Fruit fly (Drosophila melanogaster) whole organism, embryonic: ENCODE data around the gene Tango5.

Source experiments
- BEAF-32 ChIP-seq: fragments of 200-800 bp; sonication (Bioruptor generic); optimal IDR thresholded peaks from 3 replicates; lab custom pipeline; 2017; ENCODE audit warnings: missing biosample characterization, missing genetic modification characterization, mild to moderate bottlenecking, moderate library complexity, missing genetic modification reagents
- CG10431 ChIP-seq: fragments of 200-800 bp; sonication (Bioruptor generic); optimal IDR thresholded peaks from 3 replicates; lab custom pipeline; 2018; ENCODE audit warnings: missing biosample characterization, mild to moderate bottlenecking, missing genetic modification characterization
- CG11723 ChIP-seq: fragments of 200-800 bp; sonication (Bioruptor generic); optimal IDR thresholded peaks from 2 replicates; lab custom pipeline; 2017; ENCODE audit warnings: missing biosample characterization, mild to moderate bottlenecking, missing genetic modification characterization
- CG1233 ChIP-seq: fragments of 200-800 bp; sonication (Bioruptor generic); optimal IDR thresholded peaks from 4 replicates; lab custom pipeline; 2018; ENCODE audit warnings: missing biosample characterization, mild to moderate bottlenecking, missing genetic modification characterization
- CG13296 ChIP-seq: fragments of 200-800 bp; sonication (Bioruptor generic); optimal IDR thresholded peaks from 3 replicates; lab custom pipeline; 2018; ENCODE audit warnings: missing biosample characterization, mild to moderate bottlenecking, missing genetic modification characterization
- CG1647 ChIP-seq: fragments of 200-800 bp; sonication (Bioruptor generic); optimal IDR thresholded peaks from 3 replicates; lab custom pipeline; 2016; ENCODE audit warnings: missing biosample characterization, missing genetic modification characterization
- CG2116 ChIP-seq: fragments of 200-800 bp; sonication (Bioruptor generic); optimal IDR thresholded peaks from 3 replicates; lab custom pipeline; 2018; ENCODE audit warnings: missing biosample characterization, mild to moderate bottlenecking, missing genetic modification characterization
- CG3065 ChIP-seq: fragments of 200-800 bp; sonication (Bioruptor generic); optimal IDR thresholded peaks from 2 replicates; lab custom pipeline; 2016; ENCODE audit warnings: missing biosample characterization, missing genetic modification characterization
- CG34422 ChIP-seq: fragments of 200-800 bp; sonication (Bioruptor generic); IDR thresholded peaks from 3 replicates; pipeline ENCODE4 v1.3.6; 2022; ENCODE audit warnings: missing biosample characterization, missing genetic modification characterization
- CG4424 ChIP-seq: fragments of 200-800 bp; sonication (Bioruptor generic); optimal IDR thresholded peaks from 3 replicates; lab custom pipeline; 2016; ENCODE audit warnings: missing biosample characterization, missing genetic modification characterization
- CG5180 ChIP-seq: fragments of 200-800 bp; sonication (Bioruptor generic); optimal IDR thresholded peaks from 3 replicates; lab custom pipeline; 2017; ENCODE audit warnings: missing biosample characterization, missing genetic modification characterization, mild to moderate bottlenecking, moderate library complexity, missing genetic modification reagents
- CG6254 ChIP-seq: fragments of 200-800 bp; sonication (Bioruptor generic); optimal IDR thresholded peaks from 3 replicates; lab custom pipeline; 2017; ENCODE audit warnings: mild to moderate bottlenecking, missing biosample characterization, missing genetic modification reagents, missing genetic modification characterization
- CG6654 ChIP-seq: fragments of 200-800 bp; sonication (Bioruptor generic); optimal IDR thresholded peaks from 2 replicates; lab custom pipeline; 2017; ENCODE audit warnings: missing biosample characterization, mild to moderate bottlenecking, missing genetic modification characterization
- CG6689 ChIP-seq: fragments of 200-800 bp; sonication (Bioruptor generic); IDR thresholded peaks from 2 replicates; pipeline ENCODE4 v1.3.6; 2022; ENCODE audit warnings: missing biosample characterization, missing genetic modification characterization
- CG9727 ChIP-seq: fragments of 200-800 bp; sonication (Bioruptor generic); optimal IDR thresholded peaks from 3 replicates; lab custom pipeline; 2017; ENCODE audit warnings: missing biosample characterization, mild to moderate bottlenecking, missing genetic modification characterization
- Camta ChIP-seq: fragments of 200-800 bp; sonication (Bioruptor generic); optimal IDR thresholded peaks from 2 replicates; lab custom pipeline; 2016; ENCODE audit warnings: missing biosample characterization, missing genetic modification characterization
- Dref ChIP-seq: fragments of 200-800 bp; sonication (Bioruptor generic); IDR thresholded peaks from 2 replicates; pipeline ENCODE4 v1.3.6; 2022; ENCODE audit warnings: missing biosample characterization, missing genetic modification characterization
- E2f2 ChIP-seq: fragments of 200-800 bp; sonication (Bioruptor generic); IDR thresholded peaks from 2 replicates; pipeline ENCODE4 v1.3.6; 2022; ENCODE audit warnings: missing biosample characterization, missing genetic modification characterization
- ERR ChIP-seq: fragments of 200-800 bp; sonication (Bioruptor generic); optimal IDR thresholded peaks from 2 replicates; lab custom pipeline; 2016; ENCODE audit warnings: missing biosample characterization, missing genetic modification characterization
- Fer3 ChIP-seq: fragments of 200-800 bp; sonication (Bioruptor generic); optimal IDR thresholded peaks from 2 replicates; lab custom pipeline; 2018; ENCODE audit warnings: missing biosample characterization, mild to moderate bottlenecking, missing genetic modification characterization, moderate library complexity
- Gug ChIP-seq: fragments of 200-800 bp; sonication (Bioruptor generic); IDR thresholded peaks from 4 replicates; pipeline ENCODE4 v1.3.6; 2022; ENCODE audit warnings: missing biosample characterization, missing genetic modification characterization
- Med ChIP-seq: fragments of 200-800 bp; sonication (Bioruptor generic); peaks from one replicate; lab custom pipeline; 2016; ENCODE audit warnings: missing biosample characterization, missing genetic modification characterization, mild to moderate bottlenecking, inconsistent platforms, moderate library complexity
- NK7.1 ChIP-seq: fragments of 200-800 bp; sonication (Bioruptor generic); optimal IDR thresholded peaks from 3 replicates; lab custom pipeline; 2016; ENCODE audit warnings: missing biosample characterization, missing genetic modification characterization
- Neu2 ChIP-seq: fragments of 200-800 bp; sonication (Bioruptor generic); optimal IDR thresholded peaks from 3 replicates; lab custom pipeline; 2016; ENCODE audit warnings: missing biosample characterization, missing genetic modification characterization, borderline replicate concordance
- NfI ChIP-seq: fragments of 200-800 bp; sonication (Bioruptor generic); optimal IDR thresholded peaks from 3 replicates; lab custom pipeline; 2018; ENCODE audit warnings: missing biosample characterization, mild to moderate bottlenecking, missing genetic modification characterization, moderate library complexity
- Sox102F ChIP-seq: fragments of 200-800 bp; sonication (Bioruptor generic); optimal IDR thresholded peaks from 2 replicates; lab custom pipeline; 2018; ENCODE audit warnings: missing biosample characterization, mild to moderate bottlenecking, missing genetic modification characterization, moderate library complexity
- Sry-β ChIP-seq: fragments of 200-800 bp; sonication (Bioruptor generic); optimal IDR thresholded peaks from 2 replicates; lab custom pipeline; 2018; ENCODE audit warnings: missing biosample characterization, mild to moderate bottlenecking, missing genetic modification characterization, moderate library complexity
- ab ChIP-seq: fragments of 200-800 bp; sonication (Bioruptor generic); optimal IDR thresholded peaks from 2 replicates; lab custom pipeline; 2016; ENCODE audit warnings: missing biosample characterization, missing genetic modification characterization
- aop ChIP-seq: fragments of 200-800 bp; sonication (Bioruptor generic); IDR thresholded peaks from 2 replicates; pipeline ENCODE4 v1.3.6; 2022; ENCODE audit warnings: missing biosample characterization, missing genetic modification characterization
- ato ChIP-seq: fragments of 200-800 bp; sonication (Bioruptor generic); IDR thresholded peaks from 2 replicates; pipeline ENCODE4 v1.3.6; 2022; ENCODE audit warnings: missing biosample characterization, missing genetic modification characterization; ENCODE audit not compliant: partially characterized antibody
- bigmax ChIP-seq: fragments of 200-800 bp; sonication (Bioruptor generic); optimal IDR thresholded peaks from 2 replicates; lab custom pipeline; 2018; ENCODE audit warnings: missing biosample characterization, mild to moderate bottlenecking, missing genetic modification characterization
- croc ChIP-seq: fragments of 200-800 bp; sonication (Bioruptor generic); conservative IDR thresholded peaks from 3 replicates; pipeline ENCODE4 v1.3.6; 2022; ENCODE audit warnings: missing biosample characterization, missing genetic modification characterization
- da ChIP-seq: fragments of 200-800 bp; sonication (Bioruptor generic); optimal IDR thresholded peaks from 2 replicates; lab custom pipeline; 2016; ENCODE audit warnings: missing biosample characterization, missing genetic modification characterization
- gcm2 ChIP-seq: fragments of 200-800 bp; sonication (Bioruptor generic); optimal IDR thresholded peaks from 2 replicates; lab custom pipeline; 2016; ENCODE audit warnings: missing biosample characterization, missing genetic modification characterization
- grn ChIP-seq: fragments of 200-800 bp; sonication (Bioruptor generic); optimal IDR thresholded peaks from 3 replicates; lab custom pipeline; 2017; ENCODE audit warnings: missing biosample characterization, missing genetic modification characterization
- hb ChIP-seq: fragments of 200-800 bp; sonication (Bioruptor generic); IDR thresholded peaks from 3 replicates; pipeline ENCODE4 v1.3.6; 2022; ENCODE audit warnings: missing biosample characterization, missing genetic modification characterization; ENCODE audit not compliant: partially characterized antibody
- hkb ChIP-seq, 2 experiments: fragments of 200-800 bp in 1 of 2; fragments of >200 bp in 1 of 2; sonication (Bioruptor generic) in 1 of 2; IDR thresholded peaks in 1 of 2; optimal IDR thresholded peaks in 1 of 2; 2 replicates each; pipeline versions ENCODE4 v1.3.6 to Lab custom; 2017 to 2022; ENCODE audit warnings: missing biosample characterization in 1 of 2, missing genetic modification characterization in 1 of 2
- kah ChIP-seq: fragments of 200-800 bp; sonication (Bioruptor generic); optimal IDR thresholded peaks from 2 replicates; lab custom pipeline; 2018; ENCODE audit warnings: missing biosample characterization, mild to moderate bottlenecking, missing genetic modification characterization
- lab ChIP-seq: fragments of 200-800 bp; sonication (Bioruptor generic); optimal IDR thresholded peaks from 3 replicates; lab custom pipeline; 2017; ENCODE audit warnings: missing biosample characterization, missing genetic modification characterization, mild to moderate bottlenecking, moderate library complexity, missing genetic modification reagents
- nom ChIP-seq: fragments of 200-800 bp; sonication (Bioruptor generic); optimal IDR thresholded peaks from 2 replicates; lab custom pipeline; 2017; ENCODE audit warnings: missing biosample characterization, missing genetic modification characterization, mild to moderate bottlenecking, moderate library complexity, missing genetic modification reagents
- org-1 ChIP-seq: fragments of 200-800 bp; sonication (Bioruptor generic); optimal IDR thresholded peaks from 2 replicates; lab custom pipeline; 2017; ENCODE audit warnings: missing biosample characterization, missing genetic modification characterization
- pan ChIP-seq, 4 experiments: fragments of >200 bp in 3 of 4; fragments of 200-800 bp in 1 of 4; sonication (Bioruptor generic) in 1 of 4; optimal IDR thresholded peaks in 3 of 4; IDR thresholded peaks in 1 of 4; 2 replicates each; pipeline versions ENCODE4 v1.3.6 to Lab custom; 2017 to 2022; ENCODE audit warnings: missing biosample characterization in 2 of 4, missing genetic modification characterization in 2 of 4, mixed read lengths in 1 of 4
- phol ChIP-seq: fragments of 200-800 bp; sonication (Bioruptor generic); optimal IDR thresholded peaks from 3 replicates; lab custom pipeline; 2018; ENCODE audit warnings: missing biosample characterization, mild to moderate bottlenecking, missing genetic modification characterization, moderate library complexity
- pum ChIP-seq: fragments of 200-800 bp; sonication (Bioruptor generic); optimal IDR thresholded peaks from 2 replicates; lab custom pipeline; 2016; ENCODE audit warnings: missing biosample characterization, missing genetic modification characterization
- ranshi ChIP-seq: fragments of 200-800 bp; sonication (Bioruptor generic); IDR thresholded peaks from 2 replicates; pipeline ENCODE4 v1.3.6; 2022; ENCODE audit warnings: missing biosample characterization, missing genetic modification characterization
- sd ChIP-seq: fragments of 200-800 bp; sonication (Bioruptor generic); optimal IDR thresholded peaks from 3 replicates; lab custom pipeline; 2018; ENCODE audit warnings: missing biosample characterization, mild to moderate bottlenecking, missing genetic modification characterization, moderate library complexity
- seq ChIP-seq: fragments of 200-800 bp; sonication (Bioruptor generic); IDR thresholded peaks from 2 replicates; pipeline ENCODE4 v1.3.6; 2022; ENCODE audit warnings: missing biosample characterization, missing genetic modification characterization
- so ChIP-seq: fragments of 200-800 bp; sonication (Bioruptor generic); IDR thresholded peaks from 3 replicates; pipeline ENCODE4 v1.3.6; 2022; ENCODE audit warnings: missing biosample characterization, missing genetic modification characterization
- wek ChIP-seq: fragments of 200-800 bp; sonication (Bioruptor generic); optimal IDR thresholded peaks from 3 replicates; lab custom pipeline; 2018; ENCODE audit warnings: missing biosample characterization, mild to moderate bottlenecking, missing genetic modification characterization, moderate library complexity

Gene Tango5

DNA sequence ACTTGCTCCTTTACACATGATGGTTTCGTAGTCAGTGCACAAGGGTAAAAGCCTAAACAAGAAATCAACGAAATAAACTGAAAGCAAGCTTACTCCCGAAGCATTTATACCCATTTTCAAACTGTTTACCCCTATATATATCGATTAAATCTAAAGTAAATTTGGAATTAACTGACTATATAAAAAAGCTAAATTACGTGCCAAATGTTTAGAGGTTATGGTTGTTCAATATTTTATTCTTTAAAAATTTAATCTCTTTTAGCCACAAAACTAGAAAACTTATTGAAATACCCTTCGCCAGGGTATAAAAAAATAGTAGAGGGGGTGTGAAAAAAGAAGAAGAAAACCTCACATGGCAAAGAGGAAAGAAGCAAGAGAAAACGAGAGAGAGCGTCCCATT lies 32.4 kb downstream of the Tango5 start (continued):
- TF ChIP-seq CG4424 (GFP tag; lab: Kevin White, UChicago) (peak; percentile 55), Camta (GFP tag; lab: Kevin White, UChicago) (peak; percentile 60), pum (no peak), CG6254 (peak; percentile 45), CG11723 (GFP tag; lab: Kevin White, UChicago) (peak; percentile 21), CG2116 (no peak), CG6689 (GFP tag; lab: Robert Waterston, UW) (peak; percentile 59), grn (GFP tag; lab: Kevin White, UChicago) (no peak), Dref (GFP tag; lab: Robert Waterston, UW) (no peak), seq (GFP tag; lab: Robert Waterston, UW) (peak; percentile 43; the same call in 1 of the 2 replicates), CG13296 (GFP tag; lab: Kevin White, UChicago) (peak; percentile 26), CG10431 (GFP tag; lab: Kevin White, UChicago) (no peak), org-1 (GFP tag; lab: Kevin White, UChicago) (peak; percentile 18), hb (GFP tag; lab: Robert Waterston, UW) (no peak), CG34422 (GFP tag; lab: Robert Waterston, UW) (no peak), da (no peak), wek (GFP tag; lab: Kevin White, UChicago) (no peak), CG6654 (GFP tag; lab: Kevin White, UChicago) (no peak), so (GFP tag; lab: Robert Waterston, UW) (peak; percentile 45; the same call in 1 of the 3 replicates), kah (no peak), ranshi (no peak), Med (GFP tag; lab: Kevin White, UChicago) (peak; percentile 44), CG1647 (GFP tag; lab: Kevin White, UChicago) (no peak), Sox102F (GFP tag; lab: Kevin White, UChicago) (peak; percentile 69), phol (tag; lab: Kevin White, UChicago) (peak; percentile 65), Fer3 (tag; lab: Kevin White, UChicago) (peak; percentile 67), NfI (GFP tag; lab: Kevin White, UChicago) (peak; percentile 41), pan (optimal IDR thresholded peaks at IDR 0.05; lab: Kevin White, UChicago) (no peak), pan (GFP tag; optimal IDR thresholded peaks at IDR 0.05 in 1 of 2, IDR thresholded peaks at IDR 0.05 in 1 of 2) (peak in 1 of 2 experiments; percentile 63), CG5180 (GFP tag; lab: Kevin White, UChicago) (no peak), aop (GFP tag; lab: Robert Waterston, UW) (no peak), CG9727 (GFP tag; lab: Kevin White, UChicago) (peak; percentile 81), CG1233 (GFP tag; lab: Kevin White, UChicago) (peak; percentile 12), Neu2 (no peak), ab (GFP tag; lab: Kevin White, UChicago) (no peak), Sry-β (no peak), NK7.1 (GFP tag; lab: Kevin White, UChicago) (peak; percentile 10), ato (GFP tag; lab: Robert Waterston, UW) (no peak), sd (tag; lab: Kevin White, UChicago) (no peak), gcm2 (GFP tag; lab: Kevin White, UChicago) (no peak), Gug (no peak), hkb (optimal IDR thresholded peaks at IDR 0.05; lab: Kevin White, UChicago) (no peak), hkb (GFP tag; IDR thresholded peaks at IDR 0.05; lab: Robert Waterston, UW) (peak; percentile 67), CG3065 (GFP tag; lab: Kevin White, UChicago) (no peak), BEAF-32 (no peak), bigmax (no peak), ERR (GFP tag; lab: Kevin White, UChicago) (no peak), lab (peak; percentile 62), croc (peak; percentile 22; the same call in 1 of the 3 replicates), nom (no peak), E2f2 (GFP tag; lab: Robert Waterston, UW) (peak; percentile 23; the same call in 1 of the 2 replicates)
